Worm (Caenorhabditis elegans) whole organism, late embryonic: ENCODE results near the gene rnp-7.

Source experiments
- ama-1 ChIP-seq: fragments of 150-350 bp; optimal IDR thresholded peaks from 2 replicates; lab custom pipeline; 2014
- fax-1 ChIP-seq: sonication (generic microtip); optimal IDR thresholded peaks from 2 replicates; lab custom pipeline; 2016; ENCODE audit warnings: missing genotype, missing genetic modification characterization, missing compliant biosample characterization
- sox-4 ChIP-seq: sonication (generic microtip); optimal IDR thresholded peaks from 2 replicates; lab custom pipeline; 2017; ENCODE audit warnings: mild to moderate bottlenecking, missing genetic modification characterization, inconsistent platforms, missing compliant biosample characterization

DNA sequence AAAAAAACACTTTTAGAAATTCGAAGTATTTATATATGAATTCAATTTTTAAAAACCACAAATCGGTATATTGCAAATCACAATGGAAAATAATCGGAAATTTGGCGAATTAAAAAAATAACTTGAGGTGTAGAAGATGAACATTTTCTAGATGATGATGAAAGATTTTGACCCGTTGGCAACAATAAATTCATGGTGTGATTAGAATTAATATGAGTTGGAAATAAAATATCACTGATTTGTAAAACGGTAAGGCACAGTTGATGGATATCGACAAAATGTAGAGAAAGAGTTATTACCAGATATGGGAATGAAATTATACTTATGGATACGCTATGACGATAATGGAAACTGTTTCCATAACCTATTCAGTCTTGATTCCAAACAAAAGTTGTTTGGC is 48.7 kb downstream of the rnp-7 start:
- TF ChIP-seq fax-1 (tag; lab: Kevin White, UChicago) (no peak), ama-1 (lab: Kevin White, UChicago) (no peak), sox-4 (no peak)
